Worm (Caenorhabditis elegans): Measurements from ENCODE around the gene sdz-6.

sdz-6 gene

ce11 chrV:19285921-19286320 lies 34.5 kb upstream of the sdz-6 start:
- TF ChIP-seq Y53G8AR.9 (GFP tag; conservative IDR thresholded peaks at IDR 0.05): no peak
- no peak for TF ChIP-seq sptf-2 (GFP tag; optimal IDR thresholded peaks at IDR 0.05)

ce11 chrV:19288073-19288805 lies 32.2 kb upstream of the sdz-6 start, which contains the start of the genes F55C9.3 and fbxb-57:
F55C9.3 (minus strand) TSS chrV:19288173.
fbxb-57 (plus strand) TSS chrV:19288755.
- no peak for TF ChIP-seq efl-1 (GFP tag; optimal IDR thresholded peaks at IDR 0.05)
- TF ChIP-seq madf-3 (GFP tag; IDR thresholded peaks at IDR 0.05): no peak
- TF ChIP-seq pbrm-1 (GFP tag; IDR thresholded peaks at IDR 0.05): no peak
- TF ChIP-seq lsy-27 (tag; optimal IDR thresholded peaks at IDR 0.05; ENCODE audit: borderline replicate concordance, insufficient read depth): no peak
- no peak for TF ChIP-seq ccch-3 (GFP tag; optimal IDR thresholded peaks at IDR 0.05)
- no peak for TF ChIP-seq ceh-40 (GFP tag; IDR thresholded peaks at IDR 0.05)
- TF ChIP-seq hlh-12 (tag; optimal IDR thresholded peaks at IDR 0.05): no peak
- no peak for TF ChIP-seq Y79H2A.3 (GFP tag; conservative IDR thresholded peaks at IDR 0.05)
- no peak for TF ChIP-seq nfyb-1 (GFP tag; IDR thresholded peaks at IDR 0.05)
- no peak for TF ChIP-seq snpc-1.1 (tag; optimal IDR thresholded peaks at IDR 0.05; ENCODE audit: insufficient read depth)
- TF ChIP-seq sea-2 (GFP tag; IDR thresholded peaks at IDR 0.05): no peak
- no peak for TF ChIP-seq T07F8.4 (tag; optimal IDR thresholded peaks at IDR 0.05)

ce11 chrV:19293025-19293424 lies 27.4 kb upstream of the sdz-6 start, which contains the start of gene F55C9.5:
F55C9.5 (minus strand) TSS chrV:19293125.
- no peak for TF ChIP-seq chd-7 (tag; optimal IDR thresholded peaks at IDR 0.05)
- TF ChIP-seq Y56A3A.18 (GFP tag; IDR thresholded peaks at IDR 0.05): no peak
- no peak for TF ChIP-seq let-526 (GFP tag; IDR thresholded peaks at IDR 0.05)
- no peak for TF ChIP-seq aptf-3 (GFP tag; IDR thresholded peaks at IDR 0.05)
- TF ChIP-seq madf-8 (GFP tag; conservative IDR thresholded peaks at IDR 0.05): no peak
- no peak for TF ChIP-seq him-1 (tag; optimal IDR thresholded peaks at IDR 0.05)
- TF ChIP-seq hsf-1 (GFP tag; IDR thresholded peaks at IDR 0.05): peak; percentile 81
- peak; percentile 12 for TF ChIP-seq rpc-1 (optimal IDR thresholded peaks at IDR 0.05)
- TF ChIP-seq rpc-1 (tag; optimal IDR thresholded peaks at IDR 0.05): no peak
- TF ChIP-seq xnd-1 (tag; optimal IDR thresholded peaks at IDR 0.05): no peak
- no peak for TF ChIP-seq snpc-1.1 (tag; optimal IDR thresholded peaks at IDR 0.05; ENCODE audit: insufficient read depth)

DNA sequence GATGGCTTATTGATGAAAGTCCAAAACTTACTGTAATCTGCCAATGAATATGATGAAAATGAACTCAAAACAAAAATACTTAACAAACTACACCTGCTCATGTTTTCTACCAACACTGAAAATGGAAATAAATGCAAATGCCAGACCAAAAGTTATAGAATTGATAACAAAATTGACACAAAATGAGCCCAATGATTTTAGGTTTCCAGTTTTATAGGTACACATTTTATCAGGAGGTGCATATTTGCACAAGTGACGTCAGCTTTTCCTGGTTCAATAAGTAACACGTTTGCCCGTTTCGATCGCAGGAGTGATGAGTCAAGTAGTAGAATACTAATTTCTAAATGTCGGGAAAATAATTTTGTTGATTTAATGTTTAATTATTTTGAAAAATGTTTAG lies 23.7 kb upstream of the sdz-6 start, which contains the start of gene F55C9.6:
Gene F55C9.6 (minus strand): TSS at position 101 of the 400 bp plus-strand sequence.
- TF ChIP-seq die-1 (tag; optimal IDR thresholded peaks at IDR 0.05) (no peak), fkh-3 (tag; optimal IDR thresholded peaks at IDR 0.05) (no peak), attf-6 (GFP tag; IDR thresholded peaks at IDR 0.05) (no peak), rec-8 (tag; optimal IDR thresholded peaks at IDR 0.05) (no peak), madf-10 (tag; optimal IDR thresholded peaks at IDR 0.05) (no peak), gei-17 (GFP tag; optimal IDR thresholded peaks at IDR 0.05) (no peak), ceh-91 (GFP tag; IDR thresholded peaks at IDR 0.05) (no peak), F22D6.2 (tag; optimal IDR thresholded peaks at IDR 0.05) (no peak), C17E4.6 (GFP tag; IDR thresholded peaks at IDR 0.05) (no peak), snpc-3.4 (tag; optimal IDR thresholded peaks at IDR 0.05) (no peak), nhr-179 (tag; optimal IDR thresholded peaks at IDR 0.05) (no peak), bed-1 (GFP tag; IDR thresholded peaks at IDR 0.05) (no peak), nfyb-1 (GFP tag; IDR thresholded peaks at IDR 0.05) (no peak), mxl-1 (tag; optimal IDR thresholded peaks at IDR 0.05) (no peak), hrde-1 (tag; optimal IDR thresholded peaks at IDR 0.05; ENCODE audit: borderline replicate concordance) (no peak)
